Fruit fly (Drosophila melanogaster) whole organism, embryonic: ENCODE measurements around the gene Dhc64C.

ENCODE experiments used
- B-H2 ChIP-seq: fragments of 200-800 bp; sonication (Bioruptor generic); optimal IDR thresholded peaks from 2 replicates; lab custom pipeline; 2018; ENCODE audit warnings: missing biosample characterization, mild to moderate bottlenecking, missing genetic modification characterization
- Blimp-1 ChIP-seq: fragments of 200-800 bp; sonication (Bioruptor generic); optimal IDR thresholded peaks from 3 replicates; lab custom pipeline; 2018; ENCODE audit warnings: missing biosample characterization, missing genetic modification characterization, mild to moderate bottlenecking, moderate library complexity, missing genetic modification reagents
- CG11695 ChIP-seq: fragments of 200-800 bp; sonication (Bioruptor generic); IDR thresholded peaks from 3 replicates; pipeline ENCODE4 v1.3.6; 2022; ENCODE audit warnings: missing biosample characterization, missing genetic modification characterization
- CG12071 ChIP-seq: fragments of 200-800 bp; sonication (Bioruptor generic); optimal IDR thresholded peaks from 3 replicates; lab custom pipeline; 2018; ENCODE audit warnings: missing biosample characterization, mild to moderate bottlenecking, missing genetic modification characterization
- CG12155 ChIP-seq: fragments of 200-800 bp; sonication (Bioruptor generic); optimal IDR thresholded peaks from 3 replicates; lab custom pipeline; 2016; ENCODE audit warnings: missing biosample characterization, missing genetic modification characterization
- CG13424 ChIP-seq: fragments of 200-800 bp; sonication (Bioruptor generic); optimal IDR thresholded peaks from 2 replicates; lab custom pipeline; 2019; ENCODE audit warnings: missing biosample characterization, mild to moderate bottlenecking, missing genetic modification characterization, moderate library complexity
- CG14710 ChIP-seq: fragments of 200-800 bp; sonication (Bioruptor generic); optimal IDR thresholded peaks from 3 replicates; lab custom pipeline; 2019; ENCODE audit warnings: missing biosample characterization, mild to moderate bottlenecking, missing genetic modification characterization, moderate library complexity
- CG15269 ChIP-seq: fragments of 200-800 bp; sonication (Bioruptor generic); optimal IDR thresholded peaks from 2 replicates; lab custom pipeline; 2018; ENCODE audit warnings: missing biosample characterization, mild to moderate bottlenecking, missing genetic modification characterization, moderate library complexity
- CG17385 ChIP-seq: fragments of 200-800 bp; sonication (Bioruptor generic); optimal IDR thresholded peaks from 3 replicates; lab custom pipeline; 2018; ENCODE audit warnings: missing biosample characterization, mild to moderate bottlenecking, missing genetic modification characterization
- CG1792 ChIP-seq: fragments of 200-800 bp; sonication (Bioruptor generic); optimal IDR thresholded peaks from 2 replicates; lab custom pipeline; 2016; ENCODE audit warnings: missing biosample characterization, missing genetic modification characterization
- CG2889 ChIP-seq: fragments of 200-800 bp; sonication (Bioruptor generic); IDR thresholded peaks from 3 replicates; pipeline ENCODE4 v1.3.6; 2022; ENCODE audit warnings: missing biosample characterization, missing genetic modification characterization
- CG30020 ChIP-seq: fragments of 200-800 bp; optimal IDR thresholded peaks from 2 replicates; lab custom pipeline; 2019; ENCODE audit warnings: missing biosample characterization, mild to moderate bottlenecking, missing genetic modification characterization, moderate library complexity
- CG3407 ChIP-seq: fragments of 200-800 bp; sonication (Bioruptor generic); optimal IDR thresholded peaks from 2 replicates; lab custom pipeline; 2018; ENCODE audit warnings: missing biosample characterization, mild to moderate bottlenecking, missing genetic modification characterization
- CG4820 ChIP-seq: fragments of 200-800 bp; sonication (Bioruptor generic); optimal IDR thresholded peaks from 3 replicates; lab custom pipeline; 2016; ENCODE audit warnings: missing biosample characterization, missing genetic modification characterization
- CG9215 ChIP-seq: fragments of 200-800 bp; sonication (Bioruptor generic); IDR thresholded peaks from 2 replicates; pipeline ENCODE4 v1.3.6; 2022; ENCODE audit warnings: missing biosample characterization, missing genetic modification characterization
- CG9437 ChIP-seq: fragments of 200-800 bp; sonication (Bioruptor generic); optimal IDR thresholded peaks from 2 replicates; lab custom pipeline; 2018; ENCODE audit warnings: missing biosample characterization, mild to moderate bottlenecking, missing genetic modification characterization
- CrebB ChIP-seq: fragments of 200-800 bp; sonication (Bioruptor generic); optimal IDR thresholded peaks from 3 replicates; lab custom pipeline; 2018; ENCODE audit warnings: missing biosample characterization, mild to moderate bottlenecking, missing genetic modification characterization
- Deaf1 ChIP-seq: fragments of 200-800 bp; optimal IDR thresholded peaks from 3 replicates; lab custom pipeline; 2019; ENCODE audit warnings: missing biosample characterization, mild to moderate bottlenecking, missing genetic modification characterization, moderate library complexity
- Fer1 ChIP-seq: fragments of 200-800 bp; sonication (Bioruptor generic); optimal IDR thresholded peaks from 2 replicates; lab custom pipeline; 2017; ENCODE audit warnings: missing biosample characterization, mild to moderate bottlenecking, missing genetic modification characterization
- H15 ChIP-seq: fragments of 200-800 bp; sonication (Bioruptor generic); IDR thresholded peaks from 3 replicates; pipeline ENCODE4 v1.3.6; 2022; ENCODE audit warnings: missing biosample characterization, missing genetic modification characterization
- HLH4C ChIP-seq: fragments of 200-800 bp; sonication (Bioruptor generic); IDR thresholded peaks from 3 replicates; pipeline ENCODE4 v1.3.6; 2022; ENCODE audit warnings: missing biosample characterization, missing genetic modification characterization; ENCODE audit not compliant: partially characterized antibody
- Hand ChIP-seq: fragments of 200-800 bp; sonication (Bioruptor generic); optimal IDR thresholded peaks from 2 replicates; lab custom pipeline; 2017; ENCODE audit warnings: mild to moderate bottlenecking, missing biosample characterization, missing genetic modification reagents, missing genetic modification characterization
- Lpt ChIP-seq: fragments of >200 bp; optimal IDR thresholded peaks from 2 replicates; lab custom pipeline; 2018; ENCODE audit warnings: missing biosample characterization, missing genetic modification characterization
- MBD-R2 ChIP-seq: fragments of 200-800 bp; sonication (Bioruptor generic); IDR thresholded peaks from 2 replicates; pipeline ENCODE4 v1.3.6; 2022; ENCODE audit warnings: missing biosample characterization, missing genetic modification characterization
- NFAT ChIP-seq: fragments of 200-800 bp; sonication (Bioruptor generic); IDR thresholded peaks from 2 replicates; pipeline ENCODE4 v1.3.6; 2022; ENCODE audit warnings: missing biosample characterization, missing genetic modification characterization
- Oli ChIP-seq: fragments of 200-800 bp; sonication (Bioruptor generic); optimal IDR thresholded peaks from 2 replicates; lab custom pipeline; 2018; ENCODE audit warnings: missing biosample characterization, mild to moderate bottlenecking, missing genetic modification characterization, moderate library complexity
- PHDP ChIP-seq: fragments of 200-800 bp; sonication (Bioruptor generic); optimal IDR thresholded peaks from 3 replicates; lab custom pipeline; 2018; ENCODE audit warnings: missing biosample characterization, mild to moderate bottlenecking, missing genetic modification characterization, moderate library complexity
- Sox100B ChIP-seq: fragments of 200-800 bp; sonication (Bioruptor generic); optimal IDR thresholded peaks from 3 replicates; lab custom pipeline; 2018; ENCODE audit warnings: missing biosample characterization, mild to moderate bottlenecking, missing genetic modification characterization
- TFAM ChIP-seq: fragments of 200-800 bp; sonication (Bioruptor generic); optimal IDR thresholded peaks from 2 replicates; lab custom pipeline; 2017; ENCODE audit warnings: missing biosample characterization, missing genetic modification characterization, inconsistent platforms
- ab ChIP-seq: fragments of 200-800 bp; sonication (Bioruptor generic); optimal IDR thresholded peaks from 2 replicates; lab custom pipeline; 2016; ENCODE audit warnings: missing biosample characterization, missing genetic modification characterization
- aop ChIP-seq: fragments of 200-800 bp; sonication (Bioruptor generic); IDR thresholded peaks from 2 replicates; pipeline ENCODE4 v1.3.6; 2022; ENCODE audit warnings: missing biosample characterization, missing genetic modification characterization
- chm ChIP-seq: fragments of 200-800 bp; sonication (Bioruptor generic); IDR thresholded peaks from 2 replicates; pipeline ENCODE4 v1.3.6; 2022; ENCODE audit warnings: missing biosample characterization, missing genetic modification characterization
- fru ChIP-seq: fragments of >200 bp; optimal IDR thresholded peaks from 2 replicates; lab custom pipeline; 2017
- gce ChIP-seq: fragments of 200-800 bp; sonication (Bioruptor generic); IDR thresholded peaks from 3 replicates; pipeline ENCODE4 v1.3.6; 2022; ENCODE audit warnings: missing biosample characterization, missing genetic modification characterization
- gfzf ChIP-seq: fragments of 200-800 bp; sonication (Bioruptor generic); optimal IDR thresholded peaks from 2 replicates; lab custom pipeline; 2016; ENCODE audit warnings: missing biosample characterization, mild to moderate bottlenecking, missing genetic modification characterization, moderate library complexity
- h ChIP-seq: fragments of >200 bp; optimal IDR thresholded peaks from 2 replicates; lab custom pipeline; 2017
- hbn ChIP-seq: fragments of 200-800 bp; sonication (Bioruptor generic); IDR thresholded peaks from 2 replicates; pipeline ENCODE4 v1.3.6; 2022; ENCODE audit warnings: missing biosample characterization, missing genetic modification characterization; ENCODE audit not compliant: partially characterized antibody
- insv ChIP-seq, 2 experiments: fragments of 200-800 bp; sonication (Bioruptor generic); optimal IDR thresholded peaks; 3 replicates each; lab custom pipeline; 2016 to 2018; ENCODE audit warnings: missing biosample characterization in 2 of 2, missing genetic modification characterization in 2 of 2
- jing ChIP-seq: fragments of 200-800 bp; sonication (Bioruptor generic); optimal IDR thresholded peaks from 2 replicates; lab custom pipeline; 2018; ENCODE audit warnings: missing biosample characterization, mild to moderate bottlenecking, missing genetic modification characterization
- jumu ChIP-seq: fragments of 200-800 bp; sonication (Bioruptor generic); optimal IDR thresholded peaks from 3 replicates; lab custom pipeline; 2016; ENCODE audit warnings: missing biosample characterization, missing genetic modification characterization
- klu ChIP-seq: fragments of 200-800 bp; sonication (Bioruptor generic); IDR thresholded peaks from 2 replicates; pipeline ENCODE4 v1.3.6; 2022; ENCODE audit warnings: missing biosample characterization, missing genetic modification characterization
- luna ChIP-seq: fragments of 200-800 bp; sonication (Bioruptor generic); optimal IDR thresholded peaks from 2 replicates; lab custom pipeline; 2016; ENCODE audit warnings: missing biosample characterization, missing genetic modification characterization
- p53 ChIP-seq: fragments of 200-800 bp; sonication (Bioruptor generic); optimal IDR thresholded peaks from 2 replicates; lab custom pipeline; 2016; ENCODE audit warnings: missing biosample characterization, missing genetic modification characterization
- seq ChIP-seq: fragments of 200-800 bp; sonication (Bioruptor generic); IDR thresholded peaks from 2 replicates; pipeline ENCODE4 v1.3.6; 2022; ENCODE audit warnings: missing biosample characterization, missing genetic modification characterization
- sima ChIP-seq: fragments of 200-800 bp; sonication (Bioruptor generic); optimal IDR thresholded peaks from 2 replicates; lab custom pipeline; 2016; ENCODE audit warnings: missing biosample characterization, missing genetic modification characterization
- so ChIP-seq: fragments of 200-800 bp; sonication (Bioruptor generic); IDR thresholded peaks from 3 replicates; pipeline ENCODE4 v1.3.6; 2022; ENCODE audit warnings: missing biosample characterization, missing genetic modification characterization
- ssp ChIP-seq: fragments of 200-800 bp; sonication (Bioruptor generic); IDR thresholded peaks from 2 replicates; pipeline ENCODE4 v1.3.6; 2022; ENCODE audit warnings: missing biosample characterization, missing genetic modification characterization
- trh ChIP-seq: fragments of 200-800 bp; sonication (Bioruptor generic); optimal IDR thresholded peaks from 2 replicates; lab custom pipeline; 2016; ENCODE audit warnings: missing biosample characterization, missing genetic modification characterization
- ttk ChIP-seq: fragments of 200-800 bp; sonication (Bioruptor generic); IDR thresholded peaks from 2 replicates; pipeline ENCODE4 v2.1.2; 2022; ENCODE audit warnings: missing biosample characterization, missing genetic modification characterization
- tx ChIP-seq: fragments of 200-800 bp; sonication (Bioruptor generic); optimal IDR thresholded peaks from 2 replicates; lab custom pipeline; 2016; ENCODE audit warnings: missing biosample characterization, missing genetic modification characterization
- usp ChIP-seq: fragments of >200 bp; optimal IDR thresholded peaks from 2 replicates; lab custom pipeline; 2017; ENCODE audit warnings: missing biosample characterization, missing genetic modification characterization
- vvl ChIP-seq: fragments of 200-800 bp; sonication (Bioruptor generic); IDR thresholded peaks from 2 replicates; pipeline ENCODE4 v1.3.6; 2022; ENCODE audit warnings: missing biosample characterization, missing genetic modification characterization
- yki ChIP-seq: fragments of >200 bp; optimal IDR thresholded peaks from 3 replicates; lab custom pipeline; 2018

Gene Dhc64C

DNA sequence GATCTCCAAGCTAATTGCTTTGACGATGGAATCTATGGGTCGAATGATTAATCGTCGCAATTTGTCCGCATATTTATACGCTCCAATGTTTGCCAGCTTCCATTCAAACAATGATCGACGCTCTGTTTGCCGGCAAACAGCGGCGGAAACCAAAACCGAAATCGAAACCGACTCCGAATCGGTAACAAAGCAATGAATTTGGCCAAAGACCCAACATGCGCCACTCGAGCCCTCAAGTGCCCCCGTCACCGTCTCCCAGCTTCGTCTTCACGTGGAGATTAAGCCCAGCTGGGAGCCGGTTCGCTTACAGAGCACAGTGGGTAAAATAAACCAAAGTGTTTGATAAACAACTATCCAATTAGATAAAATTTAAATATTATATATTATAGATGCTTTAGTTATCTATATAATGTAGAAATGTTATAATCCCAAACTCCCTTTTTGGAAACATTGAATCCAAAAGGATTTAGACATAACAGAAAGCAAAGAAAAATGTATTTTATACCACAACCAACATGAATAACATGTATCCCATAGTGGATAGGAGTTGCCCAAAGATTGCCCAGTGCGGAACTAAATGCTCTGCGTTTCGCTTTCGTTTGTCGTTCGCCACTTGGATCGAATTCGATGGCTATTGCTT, 27.0 kb upstream of the Dhc64C start, which contains the start of gene CG32237 (continued):
- TF ChIP-seq p53 (GFP tag; lab: Kevin White, UChicago), result no peak
- no peak for TF ChIP-seq TFAM
- TF ChIP-seq yki (lab: Kevin White, UChicago), result no peak
- peak; percentile 36 for TF ChIP-seq Fer1 (GFP tag; lab: Kevin White, UChicago)
- no peak for TF ChIP-seq gfzf (GFP tag; lab: Kevin White, UChicago)
- TF ChIP-seq ttk, result no peak
- peak; percentile 20 for TF ChIP-seq CG17385 (GFP tag; lab: Kevin White, UChicago)
- no peak for TF ChIP-seq Lpt (GFP tag; lab: Kevin White, UChicago)
- TF ChIP-seq gce, result no peak
- TF ChIP-seq CG30020 (tag; lab: Kevin White, UChicago), result no peak
- peak; percentile 24 for TF ChIP-seq Deaf1 (tag; lab: Kevin White, UChicago)
- TF ChIP-seq CG4820 (GFP tag; lab: Kevin White, UChicago), result no peak
- TF ChIP-seq Hand, result no peak
- TF ChIP-seq Oli (tag; lab: Kevin White, UChicago), result peak; percentile 42
- no peak for TF ChIP-seq chm (GFP tag; lab: Robert Waterston, UW)
- TF ChIP-seq CG9437, result no peak
- TF ChIP-seq B-H2, result no peak
- no peak for TF ChIP-seq jing (GFP tag; lab: Kevin White, UChicago)
- peak; percentile 56 for TF ChIP-seq PHDP (tag; lab: Kevin White, UChicago)
- no peak for TF ChIP-seq CrebB (tag; lab: Kevin White, UChicago)
- no peak for TF ChIP-seq trh (GFP tag; lab: Kevin White, UChicago)
- no peak for TF ChIP-seq tx (GFP tag; lab: Kevin White, UChicago)
- no peak for TF ChIP-seq CG9215 (GFP tag; lab: Robert Waterston, UW)
- TF ChIP-seq sima, result no peak
- TF ChIP-seq h (lab: Kevin White, UChicago), result no peak
- no peak for TF ChIP-seq fru (lab: Kevin White, UChicago)
- TF ChIP-seq Blimp-1 (GFP tag; lab: Kevin White, UChicago), result no peak
- no peak for TF ChIP-seq CG12071 (GFP tag; lab: Kevin White, UChicago)
- no peak for TF ChIP-seq CG2889 (GFP tag; lab: Robert Waterston, UW)
- TF ChIP-seq H15 (GFP tag; lab: Robert Waterston, UW), result no peak
- no peak for TF ChIP-seq Sox100B (GFP tag; lab: Kevin White, UChicago)
- no peak for TF ChIP-seq seq (GFP tag; lab: Robert Waterston, UW)
- no peak for TF ChIP-seq luna (GFP tag; lab: Kevin White, UChicago)
- TF ChIP-seq NFAT (GFP tag; lab: Robert Waterston, UW), result no peak
- TF ChIP-seq klu (GFP tag; lab: Robert Waterston, UW), result no peak
- TF ChIP-seq vvl, result no peak
- no peak for TF ChIP-seq ssp (GFP tag; lab: Robert Waterston, UW)
- peak; percentile 61 for TF ChIP-seq CG15269 (tag; lab: Kevin White, UChicago)
- TF ChIP-seq insv (GFP tag; optimal IDR thresholded peaks at IDR 0.05; lab: Kevin White, UChicago), result no peak
- no peak for TF ChIP-seq hbn (GFP tag; lab: Robert Waterston, UW)
- no peak for TF ChIP-seq HLH4C (GFP tag; lab: Robert Waterston, UW)
- no peak for TF ChIP-seq jumu (GFP tag; lab: Kevin White, UChicago)
- TF ChIP-seq CG3407, result no peak
- TF ChIP-seq CG11695 (GFP tag; lab: Robert Waterston, UW), result peak; percentile 22; the same call in 1 of the 3 replicates
- TF ChIP-seq CG1792, result no peak
- no peak for TF ChIP-seq CG12155 (GFP tag; lab: Kevin White, UChicago)
- TF ChIP-seq CG13424 (tag; lab: Kevin White, UChicago), result peak; percentile 48
- TF ChIP-seq CG14710 (tag; lab: Kevin White, UChicago), result no peak
- no peak for TF ChIP-seq so (GFP tag; lab: Robert Waterston, UW)
- no peak for TF ChIP-seq MBD-R2 (GFP tag; lab: Robert Waterston, UW)
- no peak for TF ChIP-seq aop (GFP tag; lab: Robert Waterston, UW)
- TF ChIP-seq ab, result no peak
- no peak for TF ChIP-seq usp (GFP tag; lab: Kevin White, UChicago)
